Fruit fly (Drosophila melanogaster): ENCODE measurements around the gene CG6006.

DNA sequence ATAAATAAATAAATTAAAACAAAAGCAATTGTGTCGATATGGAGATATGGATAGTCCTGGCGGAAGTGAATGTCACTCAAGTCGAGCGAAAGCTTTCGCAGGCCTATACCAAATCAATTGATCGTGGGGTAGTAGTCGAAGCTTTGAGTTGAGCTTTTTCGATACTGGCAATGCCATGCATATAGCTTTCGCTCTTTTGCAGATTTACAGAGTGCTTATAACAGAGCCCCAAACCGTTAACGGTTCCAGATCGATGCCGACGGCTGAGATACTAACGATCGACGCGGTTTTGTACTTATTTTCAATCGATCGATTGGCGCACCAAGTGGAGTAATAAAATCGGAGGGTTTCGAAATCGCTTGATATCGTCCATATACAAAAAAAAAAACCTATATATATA is 17.0 kb downstream of the CG6006 start, which contains the start of gene CG8925:
- TF ChIP-seq Lpt (GFP tag; optimal IDR thresholded peaks at IDR 0.05) (no peak), Ets96B (tag; optimal IDR thresholded peaks at IDR 0.05) (no peak), Blimp-1 (GFP tag; optimal IDR thresholded peaks at IDR 0.05) (no peak), CG34406 (GFP tag; optimal IDR thresholded peaks at IDR 0.05) (no peak), Eip93F (GFP tag; optimal IDR thresholded peaks at IDR 0.05) (no peak)
